Fruit fly (Drosophila melanogaster) whole organism, embryonic: Measurements from ENCODE around the gene Shaw.

ENCODE experiments used
- CG1024 ChIP-seq: fragments of 200-800 bp; sonication (Bioruptor generic); IDR thresholded peaks from 2 replicates; pipeline ENCODE4 v1.3.6; 2022; ENCODE audit warnings: missing biosample characterization, missing genetic modification characterization
- CG8089 ChIP-seq: fragments of 200-800 bp; sonication (Bioruptor generic); optimal IDR thresholded peaks from 3 replicates; lab custom pipeline; 2016; ENCODE audit warnings: missing biosample characterization, missing genetic modification characterization
- bowl ChIP-seq: fragments of 200-800 bp; sonication (Bioruptor generic); IDR thresholded peaks from 2 replicates; pipeline ENCODE4 v1.3.6; 2022; ENCODE audit warnings: missing biosample characterization, missing genetic modification characterization
- grau ChIP-seq: fragments of 200-800 bp; optimal IDR thresholded peaks from 3 replicates; lab custom pipeline; 2019; ENCODE audit warnings: missing biosample characterization, mild to moderate bottlenecking, missing genetic modification characterization, moderate library complexity

DNA sequence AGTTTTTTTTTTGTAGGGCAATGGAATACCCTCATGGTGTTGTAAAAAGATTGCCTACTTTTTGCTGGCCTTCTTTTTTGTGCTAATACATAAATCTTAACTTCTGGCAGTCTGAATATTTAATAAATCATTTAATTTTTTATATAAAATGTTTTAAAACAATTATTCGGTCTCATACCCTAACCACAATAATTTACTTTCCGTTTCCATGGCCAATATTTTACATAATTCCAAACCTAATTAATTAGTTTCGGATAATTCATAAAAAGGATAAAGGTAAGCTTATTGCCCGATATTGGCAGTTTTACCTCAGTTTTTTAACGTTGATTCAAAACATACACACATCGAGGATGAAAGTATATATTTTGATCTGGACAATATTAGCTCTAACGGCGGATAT is 18.1 kb upstream of the Shaw start, which contains the start of gene CG42465:
- TF ChIP-seq grau (no peak), CG8089 (GFP tag; lab: Kevin White, UChicago) (no peak), bowl (no peak), CG1024 (GFP tag; lab: Robert Waterston, UW) (no peak)
